Worm (Caenorhabditis elegans): ENCODE data around the gene F42A9.9.

The F42A9.9 gene

DNA sequence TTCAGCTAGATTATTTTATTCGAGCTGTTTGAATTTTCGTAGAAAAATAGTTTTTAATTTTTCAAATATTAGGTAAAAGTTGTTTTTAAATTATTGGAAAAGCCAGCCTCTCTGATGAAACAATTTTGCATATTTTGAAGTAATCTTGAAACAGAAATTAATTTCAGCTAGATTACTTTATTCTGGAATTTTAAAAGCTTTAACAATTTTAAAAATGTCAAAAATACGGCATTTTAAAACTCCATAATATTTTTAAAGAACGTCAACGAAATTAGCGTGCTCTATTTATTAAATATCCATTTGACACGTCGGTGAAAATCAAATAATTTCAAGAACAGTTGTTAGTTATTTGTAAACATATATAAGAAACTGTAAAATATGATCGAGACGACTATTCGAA lies 35.8 kb downstream of the F42A9.9 start, which contains the start of gene Y59H11AR.10:
Gene Y59H11AR.10 (plus strand): TSS at position 301 of the 400 bp plus-strand sequence.
- TF ChIP-seq efl-1 (optimal IDR thresholded peaks at IDR 0.05) (no peak), efl-1 (GFP tag; optimal IDR thresholded peaks at IDR 0.05 in 1 of 2) (peak in 1 of 2 experiments; percentile 57), C34B4.2 (tag; optimal IDR thresholded peaks at IDR 0.05) (no peak), nhr-71 (tag; optimal IDR thresholded peaks at IDR 0.05) (no peak), rnt-1 (tag; optimal IDR thresholded peaks at IDR 0.05) (no peak), nhr-28 (tag; optimal IDR thresholded peaks at IDR 0.05) (no peak), lin-39 (tag; optimal IDR thresholded peaks at IDR 0.05) (no peak), unc-86 (tag; optimal IDR thresholded peaks at IDR 0.05) (no peak)

DNA sequence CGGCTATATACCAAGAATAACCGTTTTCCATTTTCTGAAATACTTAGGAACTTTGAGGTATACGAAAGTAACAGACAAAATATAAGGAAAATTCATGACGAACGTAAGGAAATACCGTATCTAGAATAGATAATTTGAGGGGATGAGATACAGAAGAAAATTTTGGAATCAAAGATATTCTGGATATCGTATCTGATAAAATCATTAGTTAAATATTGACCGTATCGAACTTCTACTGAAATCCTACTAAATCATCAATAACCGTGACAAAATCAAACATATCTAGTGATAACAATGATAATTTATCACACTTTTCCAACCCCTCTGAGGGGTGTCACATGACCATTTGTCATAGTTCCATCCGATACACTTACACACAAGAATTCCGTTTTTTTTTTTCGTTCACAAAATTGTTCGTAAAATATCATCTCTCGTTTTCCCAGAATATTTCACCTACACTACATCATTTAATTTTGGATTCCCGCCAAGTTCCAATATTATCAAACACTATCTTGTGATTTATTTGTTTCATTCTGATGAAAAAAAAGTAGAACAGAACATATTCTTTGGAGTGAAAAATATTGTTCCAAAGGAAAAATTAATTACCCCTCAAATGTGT lies 37.8 kb downstream of the F42A9.9 start, which contains the start of gene Y59H11AR.4:
Gene Y59H11AR.4 (minus strand): TSS at position 51 of the 619 bp plus-strand sequence.
- TF ChIP-seq nhr-90 (tag; optimal IDR thresholded peaks at IDR 0.05; ENCODE audit: poor library complexity) (no peak), efl-1 (optimal IDR thresholded peaks at IDR 0.05) (no peak), efl-1 (GFP tag; optimal IDR thresholded peaks at IDR 0.05 in 1 of 2) (peak; percentile 15 to 94), zag-1 (tag; optimal IDR thresholded peaks at IDR 0.05) (no peak), lin-35 (GFP tag; optimal IDR thresholded peaks at IDR 0.05) (peak in 1 of 2 experiments; percentile 63), ceh-8 (GFP tag; optimal IDR thresholded peaks at IDR 0.05) (no peak), snu-23 (GFP tag; optimal IDR thresholded peaks at IDR 0.05) (peak; percentile 17), dpl-1 (GFP tag; optimal IDR thresholded peaks at IDR 0.05) (peak in 1 of 3 experiments; percentile 25), vab-15 (tag; optimal IDR thresholded peaks at IDR 0.05) (no peak), blmp-1 (tag; optimal IDR thresholded peaks at IDR 0.05) (peak; percentile 47), elt-3 (tag; optimal IDR thresholded peaks at IDR 0.05) (peak in 1 of 6 experiments; percentile 74), nhr-19 (GFP tag; conservative IDR thresholded peaks at IDR 0.05) (no peak)

DNA sequence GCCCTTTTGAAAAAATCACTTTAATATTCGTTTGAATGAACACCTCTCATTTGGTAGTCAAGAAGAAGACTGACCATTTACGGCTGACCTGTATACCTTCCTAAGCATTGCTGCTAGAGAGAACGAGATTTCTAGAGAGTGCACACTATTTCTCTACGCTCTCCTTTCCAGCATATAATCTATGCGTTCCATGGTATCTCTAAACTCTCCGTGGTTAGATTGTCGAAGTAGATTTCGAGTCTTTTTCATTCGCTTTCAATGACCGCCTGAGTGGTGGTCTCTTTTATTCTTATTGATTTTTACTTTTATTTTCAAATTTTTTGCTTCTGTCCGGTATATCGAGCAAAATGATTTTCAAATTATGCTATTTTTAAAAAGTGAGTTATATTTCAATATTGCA lies 41.2 kb downstream of the F42A9.9 start:
- TF ChIP-seq elt-2 (tag; optimal IDR thresholded peaks at IDR 0.05) (no peak), nhr-90 (tag; optimal IDR thresholded peaks at IDR 0.05; ENCODE audit: poor library complexity) (no peak), aly-2 (tag; optimal IDR thresholded peaks at IDR 0.05) (no peak), sptf-1 (tag; optimal IDR thresholded peaks at IDR 0.05) (no peak), unc-30 (tag; optimal IDR thresholded peaks at IDR 0.05) (no peak), Y116A8C.19 (tag; optimal IDR thresholded peaks at IDR 0.05; ENCODE audit: borderline replicate concordance) (no peak), blmp-1 (tag; optimal IDR thresholded peaks at IDR 0.05) (peak; percentile 86), irx-1 (tag; optimal IDR thresholded peaks at IDR 0.05) (no peak), pax-3 (tag; optimal IDR thresholded peaks at IDR 0.05) (no peak), C04F5.9 (tag; optimal IDR thresholded peaks at IDR 0.05) (no peak), egl-13 (tag; optimal IDR thresholded peaks at IDR 0.05) (no peak), nhr-20 (tag; optimal IDR thresholded peaks at IDR 0.05) (no peak), rnt-1 (tag; optimal IDR thresholded peaks at IDR 0.05) (peak; percentile 38), ceh-82 (tag; optimal IDR thresholded peaks at IDR 0.05) (peak in 2 of 3 experiments; percentile 3 to 39), hpl-2 (GFP tag; optimal IDR thresholded peaks at IDR 0.05) (no peak), zag-1 (tag; optimal IDR thresholded peaks at IDR 0.05) (no peak), lin-14 (GFP tag; optimal IDR thresholded peaks at IDR 0.05) (peak; percentile 62), alr-1 (tag; optimal IDR thresholded peaks at IDR 0.05; ENCODE audit: borderline replicate concordance) (no peak), ceh-8 (GFP tag; optimal IDR thresholded peaks at IDR 0.05) (no peak), nhr-11 (tag; optimal IDR thresholded peaks at IDR 0.05) (no peak), hlh-17 (GFP tag; optimal IDR thresholded peaks at IDR 0.05; ENCODE audit: borderline replicate concordance) (no peak), ces-1 (GFP tag; optimal IDR thresholded peaks at IDR 0.05) (no peak), nhr-19 (GFP tag; conservative IDR thresholded peaks at IDR 0.05) (no peak), nhr-237 (tag; optimal IDR thresholded peaks at IDR 0.05) (no peak), lin-15B (tag; optimal IDR thresholded peaks at IDR 0.05) (no peak), jun-1 (tag; optimal IDR thresholded peaks at IDR 0.05) (no peak), grh-1 (GFP tag; IDR thresholded peaks at IDR 0.05) (no peak), skn-1 (tag; optimal IDR thresholded peaks at IDR 0.05) (no peak), nhr-76 (tag; optimal IDR thresholded peaks at IDR 0.05) (no peak), mef-2 (tag; optimal IDR thresholded peaks at IDR 0.05) (no peak), tlp-1 (tag; optimal IDR thresholded peaks at IDR 0.05) (no peak), ztf-4 (tag; optimal IDR thresholded peaks at IDR 0.05) (no peak), tbx-2 (tag; optimal IDR thresholded peaks at IDR 0.05) (no peak), nhr-84 (tag; optimal IDR thresholded peaks at IDR 0.05) (no peak), dsc-1 (tag; optimal IDR thresholded peaks at IDR 0.05) (no peak), unc-86 (tag; optimal IDR thresholded peaks at IDR 0.05) (no peak), hlh-4 (tag; optimal IDR thresholded peaks at IDR 0.05) (no peak)
